Worm (Caenorhabditis elegans): ENCODE data around the gene C46C2.2.
"Not testable (repeated sequence)": the region's sequence is repeated elsewhere in the genome, so short reads cannot be mapped to it uniquely, and the experiment has no call there.

The C46C2.2 gene

DNA sequence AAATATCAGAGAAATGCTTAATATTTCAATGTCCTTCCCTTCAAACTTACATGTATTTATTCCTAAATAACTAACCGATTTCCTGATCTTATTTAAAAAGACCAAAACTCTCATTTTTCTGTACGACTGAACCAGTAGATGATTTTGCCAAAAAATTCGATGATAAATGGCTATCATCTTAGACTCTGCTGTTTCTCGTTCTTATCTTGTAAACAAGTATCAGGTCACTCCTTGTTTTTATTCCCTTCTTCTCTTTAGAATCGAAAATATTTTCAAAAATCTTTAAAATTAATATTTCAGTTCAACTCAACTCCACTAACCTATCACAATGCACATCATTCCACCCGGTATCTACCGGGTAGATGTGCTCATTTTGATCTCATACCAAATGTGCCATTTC, at the start of gene C46C2.2:
TSS of gene C46C2.2 (plus strand) at position 301 of the 400 bp plus-strand sequence.
- TF ChIP-seq ztf-23 (GFP tag; IDR thresholded peaks at IDR 0.05) (no peak), med-1 (GFP tag; optimal IDR thresholded peaks at IDR 0.05; ENCODE audit: insufficient read depth) (no peak), tab-1 (GFP tag; IDR thresholded peaks at IDR 0.05) (no peak), ref-1 (GFP tag; conservative IDR thresholded peaks at IDR 0.05) (no peak), T22C8.4 (GFP tag; IDR thresholded peaks at IDR 0.05) (no peak), flt-1 (GFP tag; IDR thresholded peaks at IDR 0.05) (no peak), cog-1 (tag; optimal IDR thresholded peaks at IDR 0.05) (no peak), ztf-29 (GFP tag; IDR thresholded peaks at IDR 0.05) (no peak), klf-2 (GFP tag; conservative IDR thresholded peaks at IDR 0.05) (no peak)

DNA sequence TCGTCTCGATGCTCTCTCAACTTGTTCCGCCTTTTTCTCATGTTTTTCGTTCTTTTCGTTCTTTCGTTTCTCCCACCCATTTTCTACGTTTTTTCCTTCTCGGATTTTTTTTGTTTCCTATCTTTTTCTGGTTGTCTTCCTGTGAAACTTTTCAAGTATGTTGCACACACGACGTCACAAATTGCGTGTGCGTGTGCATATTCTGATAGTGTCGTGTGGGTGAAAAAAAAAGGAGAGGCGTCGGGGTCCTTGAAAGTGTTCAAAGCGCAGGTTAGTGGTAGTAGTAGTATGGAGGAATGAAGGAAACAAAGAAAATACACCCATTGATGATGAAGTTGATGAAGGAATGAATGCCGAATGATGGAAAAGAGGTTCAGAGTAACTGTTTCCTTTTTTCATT, 47.8 kb upstream of the C46C2.2 start:
- TF ChIP-seq ztf-23 (GFP tag; IDR thresholded peaks at IDR 0.05) (no peak), tab-1 (GFP tag; IDR thresholded peaks at IDR 0.05) (no peak), med-1 (GFP tag; optimal IDR thresholded peaks at IDR 0.05; ENCODE audit: insufficient read depth) (no peak), T22C8.4 (GFP tag; IDR thresholded peaks at IDR 0.05) (no peak), cog-1 (tag; optimal IDR thresholded peaks at IDR 0.05) (no peak), ref-1 (GFP tag; conservative IDR thresholded peaks at IDR 0.05) (no peak), flt-1 (GFP tag; IDR thresholded peaks at IDR 0.05) (no peak), ztf-29 (GFP tag; IDR thresholded peaks at IDR 0.05) (no peak), klf-2 (GFP tag; conservative IDR thresholded peaks at IDR 0.05) (no peak)

DNA sequence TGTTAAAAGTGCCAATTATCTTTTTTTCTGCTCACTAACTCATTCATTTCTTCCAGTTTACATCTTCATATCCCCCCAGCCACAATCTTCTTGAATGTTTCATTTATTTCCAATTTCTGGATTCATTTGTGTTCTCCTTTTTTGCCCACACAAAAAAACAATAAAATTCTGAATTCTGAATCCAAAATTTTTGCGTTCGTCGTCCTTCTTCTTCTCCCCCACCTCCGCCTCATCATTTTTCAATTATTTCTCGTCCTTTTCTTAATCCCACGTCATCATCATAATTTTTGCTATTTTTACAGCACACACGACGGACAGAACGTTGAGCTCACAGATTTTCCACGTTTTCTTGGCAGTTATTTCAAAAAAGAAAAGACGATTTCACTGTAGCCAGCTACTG, 33.0 kb upstream of the C46C2.2 start, which contains the start of gene C07C7.1:
TSS of gene C07C7.1 (plus strand) at position 301 of the 400 bp plus-strand sequence.
- no peak for TF ChIP-seq flt-1 (GFP tag; IDR thresholded peaks at IDR 0.05)
- TF ChIP-seq ref-1 (GFP tag; conservative IDR thresholded peaks at IDR 0.05), result no peak
- no peak for TF ChIP-seq T22C8.4 (GFP tag; IDR thresholded peaks at IDR 0.05)
- TF ChIP-seq ztf-29 (GFP tag; IDR thresholded peaks at IDR 0.05), result no peak
- TF ChIP-seq med-1 (GFP tag; optimal IDR thresholded peaks at IDR 0.05; ENCODE audit: insufficient read depth), result no peak

DNA sequence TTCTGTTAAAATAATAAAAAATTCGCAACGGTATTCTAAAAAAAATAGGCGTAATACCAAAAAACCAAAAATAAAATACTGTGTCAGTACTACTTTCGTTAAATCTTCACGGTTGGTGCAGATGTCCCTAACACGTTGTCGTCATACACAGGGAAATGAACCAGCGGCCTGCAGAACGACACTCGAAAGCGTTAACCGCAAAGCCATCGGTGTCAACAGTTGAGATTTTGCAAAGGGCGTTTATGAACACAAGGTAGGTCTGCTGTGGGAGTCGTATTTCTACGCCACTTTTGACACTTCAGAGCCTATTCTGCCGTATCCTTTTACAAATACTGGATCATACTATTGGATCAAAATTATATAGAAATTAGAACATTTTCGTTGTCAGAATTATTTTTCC, 26.3 kb upstream of the C46C2.2 start:
- TF ChIP-seq flt-1 (GFP tag; IDR thresholded peaks at IDR 0.05), result peak; percentile 96
- TF ChIP-seq ztf-23 (GFP tag; IDR thresholded peaks at IDR 0.05), result peak; percentile 96
- peak; percentile 94 for TF ChIP-seq cog-1 (tag; optimal IDR thresholded peaks at IDR 0.05)
- TF ChIP-seq ztf-29 (GFP tag; IDR thresholded peaks at IDR 0.05), result peak; percentile 91
- peak; percentile 80 for TF ChIP-seq med-1 (GFP tag; optimal IDR thresholded peaks at IDR 0.05; ENCODE audit: insufficient read depth)
- TF ChIP-seq tab-1 (GFP tag; IDR thresholded peaks at IDR 0.05), result peak; percentile 96
- peak; percentile 90 for TF ChIP-seq klf-2 (GFP tag; conservative IDR thresholded peaks at IDR 0.05)
- peak; percentile 91 for TF ChIP-seq T22C8.4 (GFP tag; IDR thresholded peaks at IDR 0.05)
- peak; percentile 90 for TF ChIP-seq ref-1 (GFP tag; conservative IDR thresholded peaks at IDR 0.05)

DNA sequence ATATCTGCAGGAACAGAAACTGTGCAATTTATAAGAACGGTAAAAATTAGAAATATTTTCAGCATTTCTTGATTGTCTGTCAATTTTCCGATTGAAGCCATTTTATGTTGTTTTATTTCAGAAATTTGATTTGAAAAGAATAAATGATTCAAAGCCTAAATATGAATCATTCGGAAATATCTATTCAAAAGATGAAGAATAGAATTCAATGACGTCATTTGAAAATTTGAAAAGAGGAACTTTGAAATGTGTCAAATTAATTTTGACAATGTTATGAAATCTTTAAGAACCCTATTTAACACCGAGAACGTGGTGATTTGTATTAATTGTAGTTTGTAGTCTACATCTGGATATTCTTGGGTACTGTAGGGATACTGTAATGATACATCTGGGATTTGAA, 25.0 kb upstream of the C46C2.2 start, which contains the start of gene C46C2.5:
TSS of gene C46C2.5 (minus strand) at position 101 of the 400 bp plus-strand sequence.
- no peak for TF ChIP-seq med-1 (GFP tag; optimal IDR thresholded peaks at IDR 0.05; ENCODE audit: insufficient read depth)
- no peak for TF ChIP-seq T22C8.4 (GFP tag; IDR thresholded peaks at IDR 0.05)
- TF ChIP-seq ztf-29 (GFP tag; IDR thresholded peaks at IDR 0.05), result no peak
- no peak for TF ChIP-seq klf-2 (GFP tag; conservative IDR thresholded peaks at IDR 0.05)
- TF ChIP-seq ref-1 (GFP tag; conservative IDR thresholded peaks at IDR 0.05), result no peak
- no peak for TF ChIP-seq flt-1 (GFP tag; IDR thresholded peaks at IDR 0.05)
- no peak for TF ChIP-seq cog-1 (tag; optimal IDR thresholded peaks at IDR 0.05)
- TF ChIP-seq ztf-23 (GFP tag; IDR thresholded peaks at IDR 0.05), result no peak
- TF ChIP-seq tab-1 (GFP tag; IDR thresholded peaks at IDR 0.05), result no peak

DNA sequence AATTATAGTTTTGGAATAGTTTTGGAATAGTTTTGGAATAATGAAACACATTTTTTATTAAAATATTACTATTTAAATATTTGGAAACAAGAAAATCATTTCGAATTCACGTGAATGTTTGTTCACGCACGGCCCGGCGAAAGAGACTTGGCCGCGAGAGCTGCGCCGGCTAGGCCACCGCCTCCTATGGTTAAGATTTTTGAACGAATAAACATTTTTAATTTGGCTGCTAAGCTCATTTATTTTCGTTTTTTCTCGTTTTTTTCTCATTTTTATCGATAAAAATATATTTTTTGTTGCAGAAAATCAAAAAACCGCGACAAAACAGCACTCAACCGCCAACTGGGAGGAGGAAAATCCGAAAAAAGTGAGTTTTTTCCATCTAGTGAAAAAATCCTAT, 23.0 kb upstream of the C46C2.2 start, which contains the start of gene C46C2.7:
TSS of gene C46C2.7 (plus strand) at position 301 of the 400 bp plus-strand sequence.
- not testable (repeated sequence) for TF ChIP-seq tab-1, T22C8.4, ztf-29 (GFP tag; IDR thresholded peaks at IDR 0.05)

DNA sequence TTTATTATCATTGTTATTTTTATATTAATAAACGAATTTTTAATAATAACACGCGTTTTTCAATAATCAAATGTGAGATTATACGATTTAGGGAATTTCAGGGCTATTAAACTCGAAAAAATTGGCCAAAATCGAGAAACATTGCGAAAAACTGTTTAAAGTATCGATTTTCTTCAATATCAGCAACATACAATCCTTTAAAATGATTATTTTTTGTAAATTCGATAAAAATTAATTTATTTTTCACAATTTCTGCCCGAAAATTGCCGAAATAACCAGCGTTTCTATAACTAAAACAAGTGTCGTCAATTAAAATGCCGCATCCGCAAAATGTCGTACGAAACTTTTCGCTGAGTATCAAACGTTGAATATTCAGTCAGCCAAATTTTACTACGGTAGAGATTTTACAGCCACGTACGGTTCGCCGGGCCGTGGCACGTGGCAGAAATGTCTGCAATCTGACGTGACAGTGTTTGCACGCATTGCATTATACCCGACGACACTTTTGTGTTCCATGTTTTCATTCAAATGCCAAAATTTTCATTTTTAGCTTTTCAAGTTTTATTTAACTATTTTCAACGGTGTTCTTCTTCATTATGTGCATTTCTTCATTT, 21.4 kb upstream of the C46C2.2 start:
- TF ChIP-seq ref-1 (GFP tag; conservative IDR thresholded peaks at IDR 0.05) (peak; percentile 74), ztf-23 (GFP tag; IDR thresholded peaks at IDR 0.05) (peak; percentile 50; the same call in 1 of the 2 replicates)

DNA sequence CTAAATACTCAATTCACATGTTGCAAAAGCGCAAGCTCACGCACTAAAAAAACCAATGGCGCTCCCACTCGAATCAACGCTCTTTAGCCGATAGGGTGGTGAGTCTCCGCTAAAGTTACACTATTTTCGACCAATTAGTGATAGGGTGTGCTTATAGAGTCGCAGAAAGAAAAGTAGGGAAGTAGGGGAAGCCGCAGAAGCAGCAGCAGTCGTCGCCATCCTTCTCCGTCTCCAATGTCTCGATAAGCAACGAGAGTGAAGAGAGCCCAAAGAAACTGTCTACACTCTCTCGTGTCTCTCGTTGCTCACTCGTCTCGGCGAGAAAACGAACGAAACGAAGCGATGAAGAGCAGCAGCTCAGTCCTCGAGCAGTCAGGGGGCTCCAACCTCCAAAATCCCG, 20.8 kb upstream of the C46C2.2 start:
- TF ChIP-seq ref-1 (GFP tag; conservative IDR thresholded peaks at IDR 0.05), result no peak
- TF ChIP-seq ztf-29 (GFP tag; IDR thresholded peaks at IDR 0.05), result peak; percentile 91
- TF ChIP-seq T22C8.4 (GFP tag; IDR thresholded peaks at IDR 0.05), result no peak
- 0 out of 2 replicates have a peak, but pooled peaks have one; percentile 34 for TF ChIP-seq klf-2 (GFP tag; conservative IDR thresholded peaks at IDR 0.05)
- TF ChIP-seq cog-1 (tag; optimal IDR thresholded peaks at IDR 0.05), result no peak
- no peak for TF ChIP-seq ztf-23 (GFP tag; IDR thresholded peaks at IDR 0.05)

DNA sequence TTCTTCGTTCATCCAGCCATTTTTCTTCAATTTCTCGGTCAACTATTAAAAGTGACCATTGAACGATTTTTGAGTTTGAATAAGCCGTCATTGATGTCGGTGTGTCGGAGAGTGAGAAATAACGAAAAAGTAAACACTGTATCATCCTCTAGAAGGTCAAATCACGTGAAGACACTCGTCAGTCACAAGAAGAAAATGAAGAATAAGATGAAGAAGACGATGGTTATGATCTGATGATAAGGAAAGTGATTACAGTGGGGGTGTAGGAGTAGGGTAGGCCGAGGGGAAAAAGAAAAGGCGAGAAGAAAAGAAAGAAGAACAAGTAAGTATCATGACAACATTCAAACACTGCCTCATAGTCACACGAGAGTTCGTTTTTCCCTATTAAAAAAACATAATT, 19.4 kb upstream of the C46C2.2 start:
- no peak for TF ChIP-seq tab-1 (GFP tag; IDR thresholded peaks at IDR 0.05)
- no peak for TF ChIP-seq med-1 (GFP tag; optimal IDR thresholded peaks at IDR 0.05; ENCODE audit: insufficient read depth)

DNA sequence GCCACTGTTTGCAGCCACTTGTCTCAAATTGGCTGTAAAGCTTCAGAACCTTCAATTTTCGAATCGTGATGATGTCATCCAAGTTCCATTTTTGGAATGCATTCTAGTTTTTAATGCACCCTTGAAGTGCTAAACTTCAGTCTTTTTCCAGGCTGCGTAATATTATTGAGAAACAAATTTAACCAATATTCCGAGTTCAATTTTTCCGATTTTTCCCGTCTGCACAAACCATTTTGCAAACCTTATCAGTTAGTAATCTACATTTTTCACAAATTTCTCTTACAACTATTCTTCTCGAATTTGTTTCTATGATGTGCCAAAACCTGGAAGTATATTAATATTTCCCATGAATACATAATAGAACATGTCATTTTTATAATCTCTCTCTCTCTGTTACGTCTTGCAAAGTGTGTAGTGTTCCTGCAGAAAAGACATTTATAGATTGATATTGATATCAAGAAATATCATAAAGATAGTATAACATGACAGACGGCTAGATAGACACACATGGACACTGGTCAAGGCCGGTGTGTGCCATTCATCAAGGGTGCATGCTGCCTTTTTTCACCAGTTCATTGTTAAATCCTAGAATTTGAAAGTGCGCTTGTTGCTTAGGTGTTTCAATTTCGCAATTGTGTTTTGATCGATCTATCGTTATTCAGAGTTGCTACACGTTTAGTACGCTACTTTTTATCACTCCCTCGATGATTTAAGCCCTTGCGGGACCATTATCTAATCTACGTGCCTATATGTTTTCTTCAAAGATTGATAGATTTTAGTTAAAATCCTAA, 18.2 kb upstream of the C46C2.2 start:
- TF ChIP-seq ztf-23 (GFP tag; IDR thresholded peaks at IDR 0.05), result no peak

Data from whole organism, midembryonic.